Worm (Caenorhabditis elegans) whole organism, mixed stage, embryonic: Measurements from ENCODE around the gene F14H8.4.

Experiments
- M03D4.4 ChIP-seq: sonication (generic microtip); optimal IDR thresholded peaks from 2 replicates; lab custom pipeline; 2017; ENCODE audit warnings: mild to moderate bottlenecking, missing genetic modification characterization, missing compliant biosample characterization
- blmp-1 ChIP-seq: fragments of 150-350 bp; optimal IDR thresholded peaks from 2 replicates; lab custom pipeline; 2014; ENCODE audit warnings: missing biosample characterization, missing genetic modification characterization
- ceh-43 ChIP-seq: fragments of 200-800 bp; sonication (Bioruptor generic); optimal IDR thresholded peaks from 2 replicates; lab custom pipeline; 2018; ENCODE audit warnings: mild to moderate bottlenecking, missing genetic modification characterization, moderate library complexity, missing compliant biosample characterization
- ceh-83 ChIP-seq: fragments of 200-800 bp; sonication (Bioruptor generic); optimal IDR thresholded peaks from 2 replicates; lab custom pipeline; 2018; ENCODE audit warnings: mild to moderate bottlenecking, missing genetic modification characterization, missing compliant biosample characterization
- elt-1 ChIP-seq: sonication (generic microtip); optimal IDR thresholded peaks from 2 replicates; lab custom pipeline; 2017; ENCODE audit warnings: missing genetic modification characterization, mild to moderate bottlenecking, missing compliant biosample characterization, antibody characterized with exemption, moderate library complexity, borderline replicate concordance; ENCODE audit not compliant: insufficient read depth
- elt-3 ChIP-seq: fragments of 150-350 bp; optimal IDR thresholded peaks from 2 replicates; lab custom pipeline; 2014; ENCODE audit warnings: missing biosample characterization, missing genetic modification characterization
- ham-2 ChIP-seq: fragments of 200-800 bp; sonication (Bioruptor generic); optimal IDR thresholded peaks from 2 replicates; lab custom pipeline; 2018; ENCODE audit warnings: mild to moderate bottlenecking, missing genetic modification characterization, missing compliant biosample characterization
- lsy-2 ChIP-seq: fragments of 150-350 bp; optimal IDR thresholded peaks from 2 replicates; lab custom pipeline; 2014; ENCODE audit warnings: missing biosample characterization, missing genetic modification characterization
- mab-5 ChIP-seq: fragments of 150-350 bp; optimal IDR thresholded peaks from 2 replicates; lab custom pipeline; 2014; ENCODE audit warnings: missing biosample characterization, missing genetic modification characterization
- mep-1 ChIP-seq: fragments of 150-350 bp; optimal IDR thresholded peaks from 2 replicates; lab custom pipeline; 2017; ENCODE audit warnings: missing biosample characterization, missing genetic modification reagents, missing genetic modification characterization, inconsistent platforms
- nhr-237 ChIP-seq: fragments of 150-350 bp; optimal IDR thresholded peaks from 2 replicates; lab custom pipeline; 2014; ENCODE audit warnings: missing biosample characterization, missing genetic modification characterization
- nhr-76 ChIP-seq: sonication (generic microtip); optimal IDR thresholded peaks from 2 replicates; lab custom pipeline; 2017; ENCODE audit warnings: missing biosample characterization, missing genetic modification characterization
- pha-4 ChIP-seq: fragments of 150-350 bp; optimal IDR thresholded peaks from 2 replicates; lab custom pipeline; 2018; ENCODE audit warnings: missing biosample characterization, missing genetic modification reagents, missing genetic modification characterization
- unc-62 ChIP-seq: fragments of 150-350 bp; optimal IDR thresholded peaks from 2 replicates; lab custom pipeline; 2014; ENCODE audit warnings: missing biosample characterization, missing genetic modification reagents, missing genetic modification characterization

ce11 chrV:14992627-14993117 is 31.0 kb upstream of the F14H8.4 start, which contains the start of gene T01C3.3:
- TF ChIP-seq nhr-76 (no peak), lsy-2 (tag; lab: Kevin White, UChicago) (no peak), nhr-237 (no peak), unc-62 (GFP tag; lab: Kevin White, UChicago) (no peak), M03D4.4 (tag; lab: Kevin White, UChicago) (no peak), ham-2 (GFP tag; lab: Kevin White, UChicago) (no peak), pha-4 (tag; lab: Kevin White, UChicago) (no peak), ceh-83 (GFP tag; lab: Kevin White, UChicago) (no peak), mab-5 (tag; lab: Kevin White, UChicago) (no peak), mep-1 (tag; lab: Kevin White, UChicago) (no peak), ceh-43 (GFP tag; lab: Kevin White, UChicago) (no peak), elt-3 (tag; lab: Kevin White, UChicago) (no peak), blmp-1 (tag; lab: Kevin White, UChicago) (no peak), elt-1 (tag; lab: Kevin White, UChicago) (no peak)
